Worm (Caenorhabditis elegans) whole organism, young adult: ENCODE measurements around the gene K02E7.11.

ENCODE experiments used
- F55B11.4 ChIP-seq: sonication (generic microtip); optimal IDR thresholded peaks from 2 replicates; lab custom pipeline; 2016; ENCODE audit warnings: missing compliant biosample characterization, missing genetic modification characterization, borderline replicate concordance; ENCODE audit not compliant: insufficient read depth
- bed-2 ChIP-seq: fragments of 200-800 bp; sonication (Bioruptor generic); IDR thresholded peaks from 2 replicates; pipeline ENCODE4 v1.3.6; 2022; ENCODE audit warnings: missing genetic modification reagents, missing genetic modification characterization, missing compliant biosample characterization
- lin-26 ChIP-seq: fragments of 200-800 bp; sonication (Bioruptor generic); IDR thresholded peaks from 2 replicates; pipeline ENCODE4 v1.3.6; 2022; ENCODE audit warnings: missing genetic modification reagents, missing genetic modification characterization, missing compliant biosample characterization
- lin-35 ChIP-seq, 3 experiments: fragments of 150-350 bp in 2 of 3; sonication (generic microtip) in 1 of 3; optimal IDR thresholded peaks; 2 replicates each; lab custom pipeline; 2014 to 2018; ENCODE audit warnings: missing biosample characterization in 3 of 3, missing genetic modification characterization in 3 of 3, missing genetic modification reagents in 3 of 3
- sea-2 ChIP-seq: fragments of 200-800 bp; sonication (Bioruptor generic); IDR thresholded peaks from 2 replicates; pipeline ENCODE4 v1.3.6; 2022; ENCODE audit warnings: missing genetic modification characterization, missing compliant biosample characterization
- snpc-4 ChIP-seq, 5 experiments: fragments of 150-350 bp in 1 of 5; sonication (generic microtip) in 4 of 5; optimal IDR thresholded peaks; 2 replicates each; lab custom pipeline; 2014 to 2018; ENCODE audit warnings: missing genetic modification characterization in 5 of 5, missing biosample characterization in 3 of 5, antibody characterized with exemption in 2 of 5, mild to moderate bottlenecking in 2 of 5, missing compliant biosample characterization in 2 of 5, missing genotype in 2 of 5, moderate library complexity in 2 of 5, missing genetic modification reagents in 1 of 5

ce11 chrII:1103484-1104100, 28.3 kb upstream of the K02E7.11 start:
- no peak for TF ChIP-seq sea-2 (GFP tag; lab: Robert Waterston, UW)
- no peak for TF ChIP-seq F55B11.4 (tag; lab: Kevin White, UChicago)
- no peak for TF ChIP-seq lin-26 (GFP tag; lab: Robert Waterston, UW)
- no peak for TF ChIP-seq lin-35 (GFP tag; optimal IDR thresholded peaks at IDR 0.05; lab: Kevin White, UChicago)
- no peak for TF ChIP-seq bed-2 (GFP tag; lab: Robert Waterston, UW)
- TF ChIP-seq snpc-4 (GFP tag; optimal IDR thresholded peaks at IDR 0.05; lab: Kevin White, UChicago): no peak
- TF ChIP-seq snpc-4 (tag; optimal IDR thresholded peaks at IDR 0.05; lab: Kevin White, UChicago): no peak
